Worm (Caenorhabditis elegans) whole organism, midembryonic: ENCODE measurements around the gene srw-2.

ENCODE experiments used
- T22C8.4 ChIP-seq: fragments of 200-800 bp; sonication (Bioruptor generic); IDR thresholded peaks from 2 replicates; pipeline ENCODE4 v1.3.6; 2022; ENCODE audit warnings: missing genetic modification characterization, missing compliant biosample characterization
- flt-1 ChIP-seq: fragments of 200-800 bp; sonication (Bioruptor generic); IDR thresholded peaks from 2 replicates; pipeline ENCODE4 v1.3.6; 2022; ENCODE audit warnings: missing genetic modification characterization, missing compliant biosample characterization
- klf-2 ChIP-seq: fragments of 200-800 bp; sonication (Bioruptor generic); conservative IDR thresholded peaks from 2 replicates; pipeline ENCODE4 v1.3.6; 2022; ENCODE audit warnings: missing genetic modification reagents, missing genetic modification characterization, missing compliant biosample characterization
- med-1 ChIP-seq: sonication (generic microtip); optimal IDR thresholded peaks from 2 replicates; lab custom pipeline; 2017; ENCODE audit warnings: missing genetic modification characterization, mild to moderate bottlenecking, missing compliant biosample characterization, antibody characterized with exemption, missing genetic modification reagents; ENCODE audit not compliant: insufficient read depth
- tab-1 ChIP-seq: fragments of 200-800 bp; sonication (Bioruptor generic); IDR thresholded peaks from 2 replicates; pipeline ENCODE4 v1.3.6; 2022; ENCODE audit warnings: missing genetic modification characterization, missing compliant biosample characterization
- ztf-23 ChIP-seq: fragments of 200-800 bp; sonication (Bioruptor generic); IDR thresholded peaks from 2 replicates; pipeline ENCODE4 v1.3.6; 2022; ENCODE audit warnings: missing genetic modification reagents, missing genetic modification characterization, missing compliant biosample characterization
- ztf-29 ChIP-seq: fragments of 200-800 bp; sonication (Bioruptor generic); IDR thresholded peaks from 2 replicates; pipeline ENCODE4 v1.3.6; 2022; ENCODE audit warnings: missing genetic modification reagents, missing genetic modification characterization, missing compliant biosample characterization

DNA sequence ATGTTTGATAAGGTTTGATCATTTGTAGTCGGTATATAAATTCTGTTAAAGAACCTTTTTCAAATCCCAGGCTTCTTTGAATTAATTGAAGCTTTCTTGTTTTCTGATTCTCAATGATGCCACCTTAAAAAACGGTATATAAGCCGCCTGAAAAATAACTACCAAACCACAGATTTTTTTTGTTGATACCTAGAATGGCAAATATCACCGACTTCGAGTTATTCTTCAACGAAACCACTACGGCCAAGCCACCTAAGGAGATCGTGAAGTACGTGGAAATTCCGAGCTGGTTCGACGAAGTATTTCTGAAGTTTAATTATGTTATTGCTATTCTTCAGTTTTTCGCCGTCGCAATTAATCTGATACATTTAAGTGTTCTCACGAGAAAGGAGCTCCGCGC lies at the start of gene srw-2:
- TF ChIP-seq med-1 (GFP tag; lab: Kevin White, UChicago) (no peak), T22C8.4 (GFP tag; lab: Robert Waterston, UW) (no peak), ztf-23 (no peak), ztf-29 (GFP tag; lab: Robert Waterston, UW) (no peak), flt-1 (GFP tag; lab: Robert Waterston, UW) (no peak), tab-1 (GFP tag; lab: Robert Waterston, UW) (no peak), klf-2 (no peak)
